Worm (Caenorhabditis elegans): Measurements from ENCODE around the gene dnj-18.

ce11 chrIII:4697819-4698218, at the start of gene dnj-18:
- TF ChIP-seq ztf-29 (GFP tag; IDR thresholded peaks at IDR 0.05) (no peak), ztf-23 (GFP tag; IDR thresholded peaks at IDR 0.05) (no peak), cog-1 (tag; optimal IDR thresholded peaks at IDR 0.05) (no peak), klf-2 (GFP tag; conservative IDR thresholded peaks at IDR 0.05) (no peak), med-1 (GFP tag; optimal IDR thresholded peaks at IDR 0.05; ENCODE audit: insufficient read depth) (no peak), ref-1 (GFP tag; conservative IDR thresholded peaks at IDR 0.05) (no peak), tab-1 (GFP tag; IDR thresholded peaks at IDR 0.05) (no peak)

Measured in whole organism, midembryonic.